Worm (Caenorhabditis elegans) whole organism, L1 larva: Measurements from ENCODE around the gene F44B9.2.

ENCODE experiments used
- C16A3.4 ChIP-seq: fragments of 150-350 bp; optimal IDR thresholded peaks from 2 replicates; lab custom pipeline; 2014; ENCODE audit warnings: missing biosample characterization, missing genetic modification characterization
- C34B4.2 ChIP-seq: sonication (generic microtip); optimal IDR thresholded peaks from 2 replicates; lab custom pipeline; 2017; ENCODE audit warnings: mild to moderate bottlenecking, missing genetic modification characterization, missing compliant biosample characterization
- aly-2 ChIP-seq: fragments of 150-350 bp; optimal IDR thresholded peaks from 2 replicates; lab custom pipeline; 2014; ENCODE audit warnings: missing biosample characterization, missing genetic modification characterization
- ceh-63 ChIP-seq: fragments of 200-800 bp; sonication (Bioruptor generic); optimal IDR thresholded peaks from 2 replicates; lab custom pipeline; 2018; ENCODE audit warnings: mild to moderate bottlenecking, missing genetic modification characterization, missing compliant biosample characterization
- ceh-8 ChIP-seq: fragments of 200-800 bp; sonication (Bioruptor generic); optimal IDR thresholded peaks from 2 replicates; lab custom pipeline; 2018; ENCODE audit warnings: mild to moderate bottlenecking, missing genetic modification characterization, moderate library complexity, missing compliant biosample characterization
- ceh-82 ChIP-seq, 3 experiments: fragments of 150-350 bp in 1 of 3; sonication (generic microtip) in 2 of 3; optimal IDR thresholded peaks; 2 replicates each; lab custom pipeline; 2014 to 2017; ENCODE audit warnings: missing biosample characterization in 3 of 3, missing genetic modification characterization in 3 of 3
- ceh-88 ChIP-seq: fragments of 200-800 bp; sonication (Bioruptor generic); IDR thresholded peaks from 2 replicates; pipeline ENCODE4 v1.3.6; 2022; ENCODE audit warnings: missing genetic modification characterization, missing compliant biosample characterization
- ceh-90 ChIP-seq: sonication (generic microtip); optimal IDR thresholded peaks from 2 replicates; lab custom pipeline; 2016; ENCODE audit warnings: missing genetic modification characterization, missing compliant biosample characterization
- dpl-1 ChIP-seq, 3 experiments: fragments of 150-350 bp in 2 of 3; sonication (generic microtip) in 1 of 3; optimal IDR thresholded peaks; 2 replicates each; lab custom pipeline; 2014 to 2017; ENCODE audit warnings: missing biosample characterization in 3 of 3, missing genetic modification characterization in 3 of 3, missing genetic modification reagents in 3 of 3
- dsc-1 ChIP-seq: sonication (generic microtip); optimal IDR thresholded peaks from 2 replicates; lab custom pipeline; 2016; ENCODE audit warnings: mild to moderate bottlenecking, missing genetic modification characterization, missing compliant biosample characterization
- efl-1 ChIP-seq, 4 experiments: fragments of 150-350 bp; optimal IDR thresholded peaks in 3 of 4; peaks in 1 of 4; 1 replicate in 1 of 4; 2 replicates in 3 of 4; lab custom pipeline; 2014; ENCODE audit warnings: missing biosample characterization in 2 of 4, missing genetic modification characterization in 2 of 4, missing genetic modification reagents in 2 of 4
- egl-27 ChIP-seq, 2 experiments: fragments of 150-350 bp in 1 of 2; sonication (generic microtip); optimal IDR thresholded peaks; 3 replicates each; lab custom pipeline; 2017 to 2018; ENCODE audit warnings: missing biosample characterization in 2 of 2, missing genetic modification characterization in 2 of 2, missing genetic modification reagents in 2 of 2
- fkh-4 ChIP-seq: sonication (generic microtip); optimal IDR thresholded peaks from 2 replicates; lab custom pipeline; 2016; ENCODE audit warnings: missing compliant biosample characterization, missing genetic modification characterization, borderline replicate concordance
- fos-1 ChIP-seq: fragments of 150-350 bp; optimal IDR thresholded peaks from 2 replicates; lab custom pipeline; 2014; ENCODE audit warnings: missing biosample characterization, missing genetic modification characterization
- hlh-17 ChIP-seq: fragments of 200-800 bp; sonication (Bioruptor generic); optimal IDR thresholded peaks from 2 replicates; lab custom pipeline; 2018; ENCODE audit warnings: missing genetic modification characterization, mild to moderate bottlenecking, missing compliant biosample characterization, moderate library complexity, borderline replicate concordance
- hpl-2 ChIP-seq: fragments of 150-350 bp; optimal IDR thresholded peaks from 2 replicates; lab custom pipeline; 2014; ENCODE audit warnings: missing biosample characterization, missing genetic modification reagents, missing genetic modification characterization
- jun-1 ChIP-seq: fragments of 150-350 bp; optimal IDR thresholded peaks from 2 replicates; lab custom pipeline; 2014; ENCODE audit warnings: missing biosample characterization, missing genetic modification reagents, missing genetic modification characterization
- lin-14 ChIP-seq: fragments of 200-800 bp; sonication (Bioruptor generic); optimal IDR thresholded peaks from 2 replicates; lab custom pipeline; 2018; ENCODE audit warnings: mild to moderate bottlenecking, missing genetic modification characterization, moderate library complexity, missing compliant biosample characterization
- lin-15B ChIP-seq: fragments of 150-350 bp; sonication (generic microtip); optimal IDR thresholded peaks from 3 replicates; lab custom pipeline; 2014; ENCODE audit warnings: missing biosample characterization, missing genetic modification characterization
- lin-35 ChIP-seq, 2 experiments: fragments of 150-350 bp; optimal IDR thresholded peaks; 2 replicates each; lab custom pipeline; 2014; ENCODE audit warnings: missing biosample characterization in 2 of 2, missing genetic modification characterization in 2 of 2, missing genetic modification reagents in 2 of 2
- lin-39 ChIP-seq: fragments of 150-350 bp; optimal IDR thresholded peaks from 2 replicates; lab custom pipeline; 2014; ENCODE audit warnings: missing biosample characterization, missing genetic modification reagents, missing genetic modification characterization
- lsy-2 ChIP-seq, 2 experiments: fragments of 150-350 bp; optimal IDR thresholded peaks; 2 replicates each; lab custom pipeline; 2014; ENCODE audit warnings: missing biosample characterization in 2 of 2, missing genetic modification characterization in 2 of 2
- nhr-11 ChIP-seq: fragments of 150-350 bp; optimal IDR thresholded peaks from 2 replicates; lab custom pipeline; 2014; ENCODE audit warnings: missing biosample characterization, missing genetic modification characterization
- nhr-12 ChIP-seq: sonication (generic microtip); optimal IDR thresholded peaks from 2 replicates; lab custom pipeline; 2017; ENCODE audit warnings: missing biosample characterization, missing genetic modification characterization
- nhr-28 ChIP-seq: fragments of 150-350 bp; optimal IDR thresholded peaks from 2 replicates; lab custom pipeline; 2014; ENCODE audit warnings: missing biosample characterization, missing genetic modification characterization
- nhr-47 ChIP-seq: sonication (generic microtip); optimal IDR thresholded peaks from 2 replicates; lab custom pipeline; 2016; ENCODE audit warnings: mild to moderate bottlenecking, missing genetic modification characterization, moderate library complexity, missing compliant biosample characterization
- nhr-77 ChIP-seq: fragments of 150-350 bp; optimal IDR thresholded peaks from 2 replicates; lab custom pipeline; 2014; ENCODE audit warnings: missing biosample characterization, missing genetic modification characterization
- nhr-84 ChIP-seq: sonication (generic microtip); optimal IDR thresholded peaks from 2 replicates; lab custom pipeline; 2017; ENCODE audit warnings: missing biosample characterization, missing genetic modification characterization
- nhr-85 ChIP-seq: sonication (generic microtip); peaks from one replicate; lab custom pipeline; 2016; ENCODE audit warnings: missing genetic modification characterization, inconsistent platforms, missing compliant biosample characterization
- pax-3 ChIP-seq: fragments of 200-800 bp; sonication (Bioruptor generic); optimal IDR thresholded peaks from 2 replicates; lab custom pipeline; 2018; ENCODE audit warnings: mild to moderate bottlenecking, missing genetic modification characterization, moderate library complexity, missing compliant biosample characterization
- rnt-1 ChIP-seq: sonication (generic microtip); optimal IDR thresholded peaks from 2 replicates; lab custom pipeline; 2016; ENCODE audit warnings: mild to moderate bottlenecking, missing genetic modification characterization, moderate library complexity, missing compliant biosample characterization
- skn-1 ChIP-seq: fragments of 150-350 bp; optimal IDR thresholded peaks from 2 replicates; lab custom pipeline; 2014; ENCODE audit warnings: missing biosample characterization, missing genetic modification characterization
- unc-130 ChIP-seq: fragments of 150-350 bp; optimal IDR thresholded peaks from 2 replicates; lab custom pipeline; 2017; ENCODE audit warnings: missing biosample characterization, missing genetic modification characterization, inconsistent platforms
- unc-30 ChIP-seq: sonication (generic microtip); optimal IDR thresholded peaks from 2 replicates; lab custom pipeline; 2017; ENCODE audit warnings: missing biosample characterization, missing genetic modification characterization
- unc-98 ChIP-seq: fragments of 200-800 bp; sonication (Bioruptor generic); IDR thresholded peaks from 2 replicates; pipeline ENCODE4 v1.3.6; 2022; ENCODE audit warnings: missing genetic modification characterization, missing compliant biosample characterization
- vab-15 ChIP-seq: sonication (generic microtip); optimal IDR thresholded peaks from 2 replicates; lab custom pipeline; 2017; ENCODE audit warnings: missing genotype, mild to moderate bottlenecking, missing genetic modification characterization, missing compliant biosample characterization
- zag-1 ChIP-seq: fragments of 150-350 bp; optimal IDR thresholded peaks from 2 replicates; lab custom pipeline; 2014; ENCODE audit warnings: missing biosample characterization, missing genetic modification characterization

F44B9.2 gene

ce11 chrIII:8001557-8001956 is 20.7 kb upstream of the F44B9.2 start:
- no peak for TF ChIP-seq unc-130 (tag; lab: Kevin White, UChicago)
- TF ChIP-seq dsc-1 (tag; lab: Kevin White, UChicago) = peak; percentile 97

- TF ChIP-seq egl-27 (tag; optimal IDR thresholded peaks at IDR 0.05; lab: Kevin White, UChicago) = no peak
Observed at ce11 chrIII:8004091-8004490, 18.2 kb upstream of the F44B9.2 start, which contains the start of gene C06G4.6. Gene C06G4.6, plus strand, starts transcription at chrIII:8004391.

DNA sequence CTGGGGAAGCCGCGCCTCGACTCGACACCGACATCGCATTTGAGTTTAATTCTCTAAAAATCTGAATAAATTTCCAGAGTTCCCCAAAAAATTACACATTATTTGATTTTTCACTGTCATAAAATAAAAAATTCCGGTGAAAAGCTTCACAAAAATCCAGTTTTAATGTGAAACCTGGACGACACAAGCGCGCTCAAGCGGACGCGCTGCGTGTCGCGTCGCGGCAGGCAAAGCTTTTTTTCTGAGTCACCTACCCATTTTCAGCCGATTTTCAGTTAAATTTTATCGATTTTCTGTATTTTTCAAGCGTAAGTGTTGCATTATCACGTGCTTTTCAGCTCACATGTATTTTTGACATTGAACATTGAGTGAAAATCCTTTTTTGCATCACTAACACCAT is 12.5 kb upstream of the F44B9.2 start, which contains the start of gene cit-1.1:
TSS of gene cit-1.1 (minus strand) at position 53 of the 400 bp plus-strand sequence.
- peak; percentile 38 to 66 for TF ChIP-seq lsy-2 (tag; optimal IDR thresholded peaks at IDR 0.05; lab: Kevin White, UChicago)
- TF ChIP-seq pax-3 (tag; lab: Kevin White, UChicago) = no peak
- no peak for TF ChIP-seq hlh-17 (GFP tag; lab: Kevin White, UChicago)
- TF ChIP-seq ceh-88 (GFP tag; lab: Robert Waterston, UW) = no peak
- no peak for TF ChIP-seq ceh-90 (tag; lab: Kevin White, UChicago)
- peak; percentile 32 for TF ChIP-seq nhr-85 (tag; lab: Kevin White, UChicago)
- peak; percentile 38 for TF ChIP-seq lin-15B (tag; lab: Kevin White, UChicago)
- no peak for TF ChIP-seq fkh-4
- TF ChIP-seq nhr-84 (tag; lab: Kevin White, UChicago) = no peak
- peak in 2 of 3 experiments; percentile 7 to 18 for TF ChIP-seq ceh-82 (tag; optimal IDR thresholded peaks at IDR 0.05; lab: Kevin White, UChicago)
- no peak for TF ChIP-seq nhr-12 (tag; lab: Kevin White, UChicago)
- no peak for TF ChIP-seq nhr-28 (tag; lab: Kevin White, UChicago)
- no peak for TF ChIP-seq rnt-1 (tag; lab: Kevin White, UChicago)
- TF ChIP-seq efl-1 (optimal IDR thresholded peaks at IDR 0.05; lab: Kevin White, UChicago) = peak; percentile 37 to 52
- TF ChIP-seq efl-1 (GFP tag; optimal IDR thresholded peaks at IDR 0.05 in 1 of 2; lab: Kevin White, UChicago) = peak in 1 of 2 experiments; percentile 44
- no peak for TF ChIP-seq C34B4.2
- no peak for TF ChIP-seq aly-2 (tag; lab: Kevin White, UChicago)
- TF ChIP-seq lin-35 (GFP tag; optimal IDR thresholded peaks at IDR 0.05; lab: Kevin White, UChicago) = peak; percentile 32 to 37
- no peak for TF ChIP-seq fos-1 (tag; lab: Kevin White, UChicago)
- TF ChIP-seq unc-98 (GFP tag; lab: Robert Waterston, UW) = no peak
- TF ChIP-seq nhr-47 (tag; lab: Kevin White, UChicago) = no peak
- no peak for TF ChIP-seq zag-1 (tag; lab: Kevin White, UChicago)
- TF ChIP-seq dpl-1 (GFP tag; optimal IDR thresholded peaks at IDR 0.05; lab: Kevin White, UChicago) = peak in 2 of 3 experiments; percentile 33 to 49
- peak; percentile 37 for TF ChIP-seq C16A3.4 (tag; lab: Kevin White, UChicago)
- TF ChIP-seq lin-39 = no peak
- TF ChIP-seq vab-15 (tag; lab: Kevin White, UChicago) = no peak
- no peak for TF ChIP-seq nhr-77 (tag; lab: Kevin White, UChicago)
- TF ChIP-seq skn-1 (tag; lab: Kevin White, UChicago) = peak; percentile 32
- TF ChIP-seq lin-14 (GFP tag; lab: Kevin White, UChicago) = no peak
- TF ChIP-seq jun-1 = no peak
- TF ChIP-seq nhr-11 (tag; lab: Kevin White, UChicago) = no peak
- no peak for TF ChIP-seq hpl-2 (GFP tag; lab: Kevin White, UChicago)
- no peak for TF ChIP-seq ceh-8 (GFP tag; lab: Kevin White, UChicago)
- no peak for TF ChIP-seq unc-30 (tag; lab: Kevin White, UChicago)
- no peak for TF ChIP-seq ceh-63 (GFP tag; lab: Kevin White, UChicago)
